Fruit fly (Drosophila melanogaster): ENCODE results near the gene CG31495.

dm6 chr3R:13820483-13820882 is 19.3 kb downstream of the CG31495 start:
- TF ChIP-seq CG8478 (optimal IDR thresholded peaks at IDR 0.05) (no peak), CTCF (optimal IDR thresholded peaks at IDR 0.05) (no peak)
